Worm (Caenorhabditis elegans) whole organism, early embryonic: ENCODE results near the gene warf-1.

Source experiments
- B0310.2 ChIP-seq: sonication (generic microtip); optimal IDR thresholded peaks from 2 replicates; lab custom pipeline; 2016; ENCODE audit warnings: mild to moderate bottlenecking, missing genetic modification characterization, missing compliant biosample characterization
- F13C5.2 ChIP-seq: sonication (generic microtip); optimal IDR thresholded peaks from 2 replicates; lab custom pipeline; 2017; ENCODE audit warnings: mild to moderate bottlenecking, missing genetic modification characterization, inconsistent platforms, missing compliant biosample characterization
- ama-1 ChIP-seq: fragments of 150-350 bp; optimal IDR thresholded peaks from 2 replicates; lab custom pipeline; 2014
- ceh-13 ChIP-seq: fragments of 200-800 bp; sonication (Bioruptor generic); optimal IDR thresholded peaks from 2 replicates; lab custom pipeline; 2018; ENCODE audit warnings: mild to moderate bottlenecking, missing genetic modification characterization, missing compliant biosample characterization
- ets-7 ChIP-seq: sonication (generic microtip); optimal IDR thresholded peaks from 2 replicates; lab custom pipeline; 2016; ENCODE audit warnings: missing genotype, missing genetic modification characterization, missing compliant biosample characterization
- flt-1 ChIP-seq: fragments of 200-800 bp; sonication (Bioruptor generic); IDR thresholded peaks from 2 replicates; pipeline ENCODE4 v1.3.6; 2022; ENCODE audit warnings: missing genetic modification characterization, missing compliant biosample characterization
- hmbx-1 ChIP-seq: sonication (generic microtip); optimal IDR thresholded peaks from 2 replicates; lab custom pipeline; 2016; ENCODE audit warnings: mild to moderate bottlenecking, missing genetic modification characterization, missing compliant biosample characterization
- hmg-4 ChIP-seq: fragments of 200-800 bp; sonication (Bioruptor generic); optimal IDR thresholded peaks from 2 replicates; lab custom pipeline; 2018; ENCODE audit warnings: mild to moderate bottlenecking, missing genetic modification characterization, missing compliant biosample characterization
- hnd-1 ChIP-seq: sonication (generic microtip); optimal IDR thresholded peaks from 2 replicates; lab custom pipeline; 2016; ENCODE audit warnings: missing genetic modification characterization, missing compliant biosample characterization
- scrt-1 ChIP-seq: fragments of 200-800 bp; sonication (Bioruptor generic); IDR thresholded peaks from 2 replicates; pipeline ENCODE4 v1.3.6; 2022; ENCODE audit warnings: missing genetic modification characterization, missing compliant biosample characterization
- sea-1 ChIP-seq: fragments of 200-800 bp; sonication (Bioruptor generic); conservative IDR thresholded peaks from 2 replicates; pipeline ENCODE4 v1.3.6; 2022; ENCODE audit warnings: missing genetic modification characterization, missing compliant biosample characterization
- tbx-11 ChIP-seq: fragments of 200-800 bp; sonication (Bioruptor generic); IDR thresholded peaks from 2 replicates; pipeline ENCODE4 v1.3.6; 2022; ENCODE audit warnings: missing genetic modification characterization, missing compliant biosample characterization
- tbx-37 ChIP-seq: fragments of 200-800 bp; sonication (Bioruptor generic); conservative IDR thresholded peaks from 2 replicates; pipeline ENCODE4 v1.3.6; 2022; ENCODE audit warnings: missing genetic modification reagents, missing genetic modification characterization, missing compliant biosample characterization
- tra-4 ChIP-seq: sonication (generic microtip); optimal IDR thresholded peaks from 2 replicates; lab custom pipeline; 2017; ENCODE audit warnings: missing genetic modification characterization, missing compliant biosample characterization

DNA sequence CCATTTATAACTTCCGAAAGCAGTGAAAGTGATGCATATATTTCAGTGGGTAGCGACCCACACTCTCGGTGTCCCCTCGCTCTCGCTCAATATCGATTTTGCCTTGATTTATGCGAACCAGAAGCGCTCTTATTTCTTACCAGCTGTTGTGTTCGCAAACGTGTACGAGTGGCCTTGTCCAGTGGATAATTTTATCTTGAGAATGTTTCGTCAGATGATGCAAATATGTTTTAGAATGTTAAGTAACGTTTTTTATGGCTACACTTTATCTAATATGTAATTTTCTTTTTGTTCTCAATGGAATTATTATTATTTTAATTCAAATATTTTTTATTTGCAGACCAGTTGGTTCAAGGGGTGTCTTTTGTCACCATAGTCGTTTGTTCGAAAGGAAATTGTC, 1.6 kb upstream of the warf-1 start, which contains the start of gene plp-1:
- TF ChIP-seq ama-1 (no peak), scrt-1 (GFP tag; lab: Robert Waterston, UW) (no peak), tbx-37 (GFP tag; lab: Robert Waterston, UW) (no peak), B0310.2 (no peak), flt-1 (GFP tag; lab: Robert Waterston, UW) (no peak), hnd-1 (tag; lab: Kevin White, UChicago) (no peak), hmg-4 (GFP tag; lab: Kevin White, UChicago) (no peak), ceh-13 (GFP tag; lab: Kevin White, UChicago) (no peak), tbx-11 (no peak), hmbx-1 (no peak), sea-1 (no peak), tra-4 (tag; lab: Kevin White, UChicago) (no peak), ets-7 (tag; lab: Kevin White, UChicago) (no peak), F13C5.2 (tag; lab: Kevin White, UChicago) (no peak)
